Worm (Caenorhabditis elegans) whole organism, midembryonic: ENCODE measurements around the gene F23D12.1.

Experiments used
- T22C8.4 ChIP-seq: fragments of 200-800 bp; sonication (Bioruptor generic); IDR thresholded peaks from 2 replicates; pipeline ENCODE4 v1.3.6; 2022; ENCODE audit warnings: missing genetic modification characterization, missing compliant biosample characterization
- cog-1 ChIP-seq: sonication (generic microtip); optimal IDR thresholded peaks from 2 replicates; lab custom pipeline; 2016; ENCODE audit warnings: missing genetic modification characterization, missing compliant biosample characterization
- flt-1 ChIP-seq: fragments of 200-800 bp; sonication (Bioruptor generic); IDR thresholded peaks from 2 replicates; pipeline ENCODE4 v1.3.6; 2022; ENCODE audit warnings: missing genetic modification characterization, missing compliant biosample characterization
- klf-2 ChIP-seq: fragments of 200-800 bp; sonication (Bioruptor generic); conservative IDR thresholded peaks from 2 replicates; pipeline ENCODE4 v1.3.6; 2022; ENCODE audit warnings: missing genetic modification reagents, missing genetic modification characterization, missing compliant biosample characterization
- med-1 ChIP-seq: sonication (generic microtip); optimal IDR thresholded peaks from 2 replicates; lab custom pipeline; 2017; ENCODE audit warnings: missing genetic modification characterization, mild to moderate bottlenecking, missing compliant biosample characterization, antibody characterized with exemption, missing genetic modification reagents; ENCODE audit not compliant: insufficient read depth
- ref-1 ChIP-seq: fragments of 200-800 bp; sonication (Bioruptor generic); conservative IDR thresholded peaks from 2 replicates; pipeline ENCODE4 v1.3.6; 2022; ENCODE audit warnings: missing genetic modification reagents, missing genetic modification characterization, missing compliant biosample characterization
- tab-1 ChIP-seq: fragments of 200-800 bp; sonication (Bioruptor generic); IDR thresholded peaks from 2 replicates; pipeline ENCODE4 v1.3.6; 2022; ENCODE audit warnings: missing genetic modification characterization, missing compliant biosample characterization
- ztf-23 ChIP-seq: fragments of 200-800 bp; sonication (Bioruptor generic); IDR thresholded peaks from 2 replicates; pipeline ENCODE4 v1.3.6; 2022; ENCODE audit warnings: missing genetic modification reagents, missing genetic modification characterization, missing compliant biosample characterization
- ztf-29 ChIP-seq: fragments of 200-800 bp; sonication (Bioruptor generic); IDR thresholded peaks from 2 replicates; pipeline ENCODE4 v1.3.6; 2022; ENCODE audit warnings: missing genetic modification reagents, missing genetic modification characterization, missing compliant biosample characterization

The F23D12.1 gene

DNA sequence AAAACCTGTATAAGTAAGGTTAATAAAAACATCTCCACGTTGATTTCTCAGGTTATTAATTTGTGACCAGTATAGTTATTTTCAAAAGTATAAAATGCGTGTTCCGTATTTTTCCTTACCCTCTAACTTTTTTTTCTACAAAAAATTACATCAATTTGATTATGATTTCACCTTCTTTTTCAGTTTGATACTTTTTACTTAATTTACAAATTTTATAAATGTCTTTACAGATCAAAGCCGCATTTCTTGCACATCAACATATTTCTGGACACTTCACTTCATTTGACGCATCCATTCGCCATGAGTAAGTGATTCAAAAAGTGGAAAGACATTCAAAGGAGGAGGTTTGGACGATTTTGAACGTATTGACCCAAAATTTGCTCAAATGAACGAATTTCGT, 32.5 kb upstream of the F23D12.1 start, which contains the start of gene Y66C5A.2:
Gene Y66C5A.2, plus strand, starts transcription at position 301 of the 400 bp plus-strand sequence.
- TF ChIP-seq med-1 (no peak), ztf-23 (GFP tag; lab: Robert Waterston, UW) (no peak), ref-1 (GFP tag; lab: Robert Waterston, UW) (no peak), flt-1 (GFP tag; lab: Robert Waterston, UW) (no peak), ztf-29 (GFP tag; lab: Robert Waterston, UW) (no peak), tab-1 (GFP tag; lab: Robert Waterston, UW) (no peak)

DNA sequence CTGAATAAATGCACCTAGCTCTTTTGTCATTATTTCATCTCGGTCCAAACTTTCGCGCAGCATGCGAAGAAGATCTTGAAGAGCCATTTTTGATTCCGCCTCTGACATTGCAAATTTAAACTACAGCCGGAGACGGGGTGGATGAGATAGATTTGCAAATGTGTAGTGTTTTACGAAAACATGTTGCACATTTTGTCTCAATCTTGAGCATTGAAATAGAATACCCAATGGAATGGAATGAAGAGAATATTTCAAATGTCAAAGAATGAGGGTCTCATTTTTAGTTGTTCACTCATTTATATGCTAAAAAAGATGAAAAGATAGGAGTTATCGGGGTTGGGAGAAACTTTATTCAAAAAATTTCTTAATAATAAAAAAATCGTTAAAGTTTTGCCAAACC, 27.5 kb upstream of the F23D12.1 start, which contains the start of gene Y66C5A.1:
Gene Y66C5A.1, minus strand, starts transcription at position 101 of the 400 bp plus-strand sequence.
- no peak for TF ChIP-seq med-1

DNA sequence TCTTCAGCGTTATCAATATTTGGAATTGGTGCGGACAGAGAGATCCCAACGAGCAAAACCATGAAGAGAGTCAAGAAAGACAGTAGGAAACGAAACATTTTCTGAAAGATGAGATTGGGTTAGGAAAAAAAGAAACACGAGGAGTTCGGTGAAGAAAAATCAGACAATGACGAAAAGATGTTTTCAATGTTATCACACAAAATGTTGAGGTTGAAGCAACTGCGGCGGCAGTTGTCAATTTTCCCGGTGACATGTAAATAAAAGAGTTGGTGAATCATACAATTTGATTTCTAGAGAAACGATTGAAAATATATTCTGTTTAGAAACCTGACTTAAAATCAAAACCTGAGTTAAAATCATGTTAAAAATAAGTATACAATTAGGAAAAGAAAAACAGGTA, 25.8 kb upstream of the F23D12.1 start, which contains the start of gene F23D12.7:
Gene F23D12.7, minus strand, starts transcription at position 101 of the 400 bp plus-strand sequence.
- no peak for TF ChIP-seq ztf-29 (GFP tag; lab: Robert Waterston, UW)

DNA sequence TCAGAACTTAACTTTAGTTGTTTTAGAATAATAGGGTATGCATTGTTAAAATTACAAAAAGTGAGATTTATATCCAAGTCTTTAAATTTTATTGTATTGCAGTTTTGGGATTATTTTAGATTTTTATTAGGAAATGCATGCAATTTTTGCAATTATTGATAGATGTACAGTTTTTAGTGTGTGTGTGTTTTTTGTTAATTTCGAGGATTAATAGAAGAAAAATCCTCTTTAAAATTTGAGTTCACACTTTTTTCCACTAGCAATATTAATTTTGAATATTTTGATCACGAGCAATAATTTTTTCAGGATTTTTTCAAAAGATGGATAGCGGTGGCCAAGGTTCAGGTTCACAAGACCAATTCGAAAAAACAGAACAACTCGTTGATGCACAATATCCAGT, 20.0 kb upstream of the F23D12.1 start, which contains the start of gene jmjd-3.2:
Gene jmjd-3.2, plus strand, starts transcription at position 301 of the 400 bp plus-strand sequence.
- TF ChIP-seq ref-1 (GFP tag; lab: Robert Waterston, UW) (no peak), cog-1 (tag; lab: Kevin White, UChicago) (no peak), med-1 (no peak), klf-2 (GFP tag; lab: Robert Waterston, UW) (no peak), tab-1 (GFP tag; lab: Robert Waterston, UW) (no peak), flt-1 (GFP tag; lab: Robert Waterston, UW) (no peak), ztf-29 (GFP tag; lab: Robert Waterston, UW) (no peak), T22C8.4 (no peak), ztf-23 (GFP tag; lab: Robert Waterston, UW) (no peak)

DNA sequence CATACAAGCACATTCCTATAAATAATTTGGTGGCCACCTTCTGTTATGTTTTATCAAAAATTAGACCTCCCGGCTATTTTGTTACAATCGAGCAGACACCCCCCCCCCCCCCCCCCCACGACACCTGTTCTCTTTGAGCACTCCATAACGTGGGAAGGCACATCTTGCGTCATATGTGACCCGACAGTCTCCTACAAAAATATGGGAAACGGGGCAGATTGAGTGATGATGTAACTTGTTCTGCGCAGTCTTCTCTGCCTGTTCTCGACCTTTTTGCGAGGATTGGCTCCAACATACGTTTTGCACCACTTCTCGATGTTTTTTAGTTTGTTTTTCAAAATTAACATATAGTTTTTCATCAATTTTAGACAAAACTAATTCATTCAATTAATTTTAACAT, 19.5 kb upstream of the F23D12.1 start:
- TF ChIP-seq med-1 (no peak), flt-1 (GFP tag; lab: Robert Waterston, UW) (no peak), ztf-23 (GFP tag; lab: Robert Waterston, UW) (no peak), klf-2 (GFP tag; lab: Robert Waterston, UW) (no peak), cog-1 (tag; lab: Kevin White, UChicago) (no peak), ztf-29 (GFP tag; lab: Robert Waterston, UW) (no peak), T22C8.4 (no peak), tab-1 (GFP tag; lab: Robert Waterston, UW) (no peak), ref-1 (GFP tag; lab: Robert Waterston, UW) (no peak)

DNA sequence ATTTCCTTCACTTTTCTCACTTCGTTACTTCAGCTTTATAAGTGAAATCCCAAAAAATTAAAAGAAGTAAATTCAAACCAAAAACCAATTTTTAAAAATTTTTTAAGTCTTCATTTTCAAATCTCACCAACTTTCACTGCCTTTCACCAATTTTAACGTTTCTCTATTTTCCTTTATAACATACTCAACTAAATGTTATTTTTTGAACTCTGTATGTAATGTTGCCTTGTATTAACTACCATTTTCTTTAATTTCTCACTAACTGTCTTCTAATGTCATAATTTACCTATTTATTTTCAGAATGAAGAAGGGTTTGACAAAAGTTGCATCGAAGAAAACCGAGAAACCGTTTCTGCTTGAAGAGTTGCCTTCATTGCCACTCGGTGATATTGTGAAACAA, 16.7 kb upstream of the F23D12.1 start, which contains the start of gene F23D12.4:
Gene F23D12.4, plus strand, starts transcription at position 301 of the 400 bp plus-strand sequence.
- no peak for TF ChIP-seq med-1
- TF ChIP-seq tab-1 (GFP tag; lab: Robert Waterston, UW) = no peak
- no peak for TF ChIP-seq ztf-23 (GFP tag; lab: Robert Waterston, UW)
- TF ChIP-seq T22C8.4 = no peak
- no peak for TF ChIP-seq flt-1 (GFP tag; lab: Robert Waterston, UW)
- no peak for TF ChIP-seq cog-1 (tag; lab: Kevin White, UChicago)
- TF ChIP-seq ref-1 (GFP tag; lab: Robert Waterston, UW) = no peak
- TF ChIP-seq klf-2 (GFP tag; lab: Robert Waterston, UW) = no peak
- TF ChIP-seq ztf-29 (GFP tag; lab: Robert Waterston, UW) = no peak

DNA sequence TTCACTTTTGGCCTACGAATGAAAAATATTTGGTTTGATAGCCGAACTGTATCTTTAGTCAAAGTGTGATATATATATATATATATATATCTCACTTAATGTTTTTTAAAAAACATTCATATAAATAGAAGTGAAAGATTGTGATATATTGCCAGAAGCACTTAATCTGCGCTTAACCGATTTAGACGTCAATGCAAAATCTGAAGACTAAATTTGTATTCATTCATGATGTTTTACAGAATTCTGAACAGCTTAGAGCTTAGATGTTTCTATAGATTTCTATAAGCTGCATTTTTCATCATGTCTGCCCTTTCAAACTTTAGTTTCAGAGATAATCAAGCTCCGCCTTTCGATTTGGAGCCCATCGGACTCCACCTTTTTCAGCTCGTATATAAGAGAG, 14.4 kb upstream of the F23D12.1 start, which contains the start of gene F23D12.3:
Gene F23D12.3, plus strand, starts transcription at position 301 of the 400 bp plus-strand sequence.
- TF ChIP-seq ztf-29 (GFP tag; lab: Robert Waterston, UW) (no peak), ref-1 (GFP tag; lab: Robert Waterston, UW) (no peak), tab-1 (GFP tag; lab: Robert Waterston, UW) (no peak), med-1 (no peak), flt-1 (GFP tag; lab: Robert Waterston, UW) (no peak), cog-1 (tag; lab: Kevin White, UChicago) (no peak), ztf-23 (GFP tag; lab: Robert Waterston, UW) (no peak), T22C8.4 (no peak)

DNA sequence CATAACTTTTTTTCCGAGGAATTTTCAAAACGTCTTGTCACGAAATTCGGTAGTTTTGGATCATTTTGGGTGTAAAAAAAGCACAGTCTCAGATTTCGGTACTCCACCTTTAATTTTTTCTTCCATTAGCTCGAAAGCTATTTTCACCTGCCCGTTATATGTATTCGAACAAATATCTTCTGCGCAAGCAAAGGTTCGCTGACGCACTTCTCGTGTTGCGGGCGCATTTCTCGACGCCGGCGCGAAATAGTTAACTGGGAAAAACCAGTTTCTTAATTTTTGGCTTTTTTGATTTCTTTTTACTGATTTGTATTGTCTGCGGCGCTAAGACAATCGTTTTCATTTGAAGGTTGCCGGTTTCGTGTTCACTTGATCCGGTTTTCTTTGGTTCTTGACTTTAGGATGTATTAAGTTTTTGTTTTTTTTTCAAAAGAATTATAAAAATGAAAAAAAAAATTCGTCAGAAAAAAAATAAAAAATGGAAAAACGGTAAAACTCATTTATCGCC, 7.8 kb upstream of the F23D12.1 start:
- TF ChIP-seq med-1 (no peak), ztf-23 (GFP tag; lab: Robert Waterston, UW) (no peak), flt-1 (GFP tag; lab: Robert Waterston, UW) (no peak), ztf-29 (GFP tag; lab: Robert Waterston, UW) (no peak), T22C8.4 (no peak), ref-1 (GFP tag; lab: Robert Waterston, UW) (no peak), cog-1 (tag; lab: Kevin White, UChicago) (no peak), klf-2 (GFP tag; lab: Robert Waterston, UW) (no peak), tab-1 (GFP tag; lab: Robert Waterston, UW) (no peak)

DNA sequence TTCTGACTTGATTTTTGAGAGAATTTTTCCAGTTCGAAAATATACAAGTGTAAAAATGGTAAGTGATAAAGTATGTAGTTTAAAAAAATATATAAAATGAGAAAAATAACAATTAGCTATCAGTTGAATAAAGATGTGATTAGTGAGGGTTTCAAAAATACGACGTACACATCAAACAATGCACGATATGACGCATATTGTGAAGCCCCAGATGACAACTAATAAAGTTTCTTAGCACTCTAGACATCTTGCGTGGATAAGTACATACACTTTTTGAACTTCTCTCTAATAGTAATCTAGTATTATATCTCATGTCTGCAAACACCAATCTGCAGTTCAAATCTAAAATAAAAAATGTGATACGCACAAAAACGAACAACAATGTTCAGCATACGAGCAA, 2.5 kb upstream of the F23D12.1 start:
- TF ChIP-seq klf-2 (GFP tag; lab: Robert Waterston, UW) (no peak), cog-1 (tag; lab: Kevin White, UChicago) (no peak), ref-1 (GFP tag; lab: Robert Waterston, UW) (no peak), T22C8.4 (no peak), ztf-29 (GFP tag; lab: Robert Waterston, UW) (no peak), flt-1 (GFP tag; lab: Robert Waterston, UW) (no peak)

DNA sequence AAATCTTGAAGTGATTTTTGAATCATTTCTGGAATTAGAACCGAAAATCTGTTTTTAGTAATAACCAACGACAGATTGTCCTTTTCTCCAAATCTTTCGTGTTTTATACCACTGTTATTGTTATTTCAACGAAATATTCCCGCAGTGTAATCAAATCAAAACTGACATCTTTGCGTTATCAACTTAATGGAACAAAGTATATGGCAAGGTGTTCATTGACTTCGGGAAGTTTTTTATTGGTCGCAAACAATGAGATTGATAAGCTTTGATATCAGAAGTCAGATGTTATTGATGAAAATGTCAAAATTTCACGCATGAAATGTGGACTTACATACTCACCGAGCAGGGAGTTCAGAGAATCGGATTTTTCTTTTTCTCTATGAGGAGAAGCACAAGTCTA, 3.3 kb downstream of the F23D12.1 start, which contains the start of gene F23D12.11:
Gene F23D12.11, minus strand, starts transcription at position 79 of the 400 bp plus-strand sequence.
- TF ChIP-seq cog-1 (tag; lab: Kevin White, UChicago) = no peak
- TF ChIP-seq ref-1 (GFP tag; lab: Robert Waterston, UW) = no peak
- TF ChIP-seq tab-1 (GFP tag; lab: Robert Waterston, UW) = no peak
